Fruit fly (Drosophila melanogaster) whole organism, embryonic: ENCODE results near the gene Rtca.

Experiments
- Bgb ChIP-seq: fragments of 200-800 bp; sonication (Bioruptor generic); IDR thresholded peaks from 2 replicates; pipeline ENCODE4 v1.3.6; 2022; ENCODE audit warnings: missing biosample characterization, missing genetic modification characterization; ENCODE audit not compliant: partially characterized antibody
- CG12659 ChIP-seq: fragments of 200-800 bp; sonication (Bioruptor generic); optimal IDR thresholded peaks from 3 replicates; lab custom pipeline; 2017; ENCODE audit warnings: mild to moderate bottlenecking, missing biosample characterization, missing genetic modification reagents, missing genetic modification characterization
- CG14710 ChIP-seq: fragments of 200-800 bp; sonication (Bioruptor generic); optimal IDR thresholded peaks from 3 replicates; lab custom pipeline; 2019; ENCODE audit warnings: missing biosample characterization, mild to moderate bottlenecking, missing genetic modification characterization, moderate library complexity
- CG14860 ChIP-seq: fragments of 200-800 bp; sonication (Bioruptor generic); IDR thresholded peaks from 3 replicates; pipeline ENCODE4 v1.3.6; 2022; ENCODE audit warnings: missing biosample characterization, missing genetic modification characterization; ENCODE audit not compliant: partially characterized antibody
- CG17385 ChIP-seq: fragments of 200-800 bp; sonication (Bioruptor generic); optimal IDR thresholded peaks from 3 replicates; lab custom pipeline; 2018; ENCODE audit warnings: missing biosample characterization, mild to moderate bottlenecking, missing genetic modification characterization
- CG18764 ChIP-seq: fragments of 200-800 bp; sonication (Bioruptor generic); optimal IDR thresholded peaks from 3 replicates; lab custom pipeline; 2016; ENCODE audit warnings: missing biosample characterization, missing genetic modification characterization
- CG34224 ChIP-seq: fragments of 200-800 bp; sonication (Bioruptor generic); IDR thresholded peaks from 3 replicates; pipeline ENCODE4 v1.3.6; 2022; ENCODE audit warnings: missing biosample characterization, missing genetic modification characterization; ENCODE audit not compliant: partially characterized antibody
- CG3995 ChIP-seq: fragments of 200-800 bp; sonication (Bioruptor generic); optimal IDR thresholded peaks from 3 replicates; lab custom pipeline; 2016; ENCODE audit warnings: missing biosample characterization, missing genetic modification characterization
- CG42726 ChIP-seq: fragments of 200-800 bp; sonication (Bioruptor generic); IDR thresholded peaks from 2 replicates; pipeline ENCODE4 v1.3.6; 2022; ENCODE audit warnings: missing biosample characterization, missing genetic modification characterization; ENCODE audit not compliant: partially characterized antibody
- CG4282 ChIP-seq: fragments of 200-800 bp; sonication (Bioruptor generic); optimal IDR thresholded peaks from 2 replicates; lab custom pipeline; 2016; ENCODE audit warnings: missing biosample characterization, missing genetic modification characterization
- CG4404 ChIP-seq: fragments of 200-800 bp; sonication (Bioruptor generic); IDR thresholded peaks from 2 replicates; pipeline ENCODE4 v1.3.6; 2022; ENCODE audit warnings: missing biosample characterization, missing genetic modification characterization
- CG4730 ChIP-seq: fragments of 200-800 bp; sonication (Bioruptor generic); IDR thresholded peaks from 2 replicates; pipeline ENCODE4 v1.3.6; 2022; ENCODE audit warnings: missing biosample characterization, missing genetic modification characterization
- CG7839 ChIP-seq: fragments of 200-800 bp; sonication (Bioruptor generic); optimal IDR thresholded peaks from 3 replicates; lab custom pipeline; 2018; ENCODE audit warnings: missing biosample characterization, mild to moderate bottlenecking, missing genetic modification characterization, moderate library complexity
- CG7963 ChIP-seq: fragments of 200-800 bp; sonication (Bioruptor generic); IDR thresholded peaks from 3 replicates; pipeline ENCODE4 v1.3.6; 2022; ENCODE audit warnings: missing biosample characterization, missing genetic modification characterization; ENCODE audit not compliant: partially characterized antibody
- CG8290 ChIP-seq, 3 experiments: fragments of 200-800 bp; sonication (Bioruptor generic); optimal IDR thresholded peaks; 2 replicates each; lab custom pipeline; 2016 to 2019; ENCODE audit warnings: missing biosample characterization in 3 of 3, missing genetic modification characterization in 3 of 3, mild to moderate bottlenecking in 2 of 3, moderate library complexity in 1 of 3
- CG8944 ChIP-seq: fragments of 200-800 bp; sonication (Bioruptor generic); optimal IDR thresholded peaks from 3 replicates; lab custom pipeline; 2016; ENCODE audit warnings: missing biosample characterization, missing genetic modification characterization
- CG9797 ChIP-seq: fragments of 200-800 bp; sonication (Bioruptor generic); optimal IDR thresholded peaks from 3 replicates; lab custom pipeline; 2018; ENCODE audit warnings: missing biosample characterization, mild to moderate bottlenecking, missing genetic modification characterization
- CoRest ChIP-seq: fragments of 200-800 bp; sonication (Bioruptor generic); optimal IDR thresholded peaks from 3 replicates; lab custom pipeline; 2018; ENCODE audit warnings: missing biosample characterization, mild to moderate bottlenecking, missing genetic modification characterization, moderate library complexity
- Dad ChIP-seq: fragments of 200-800 bp; sonication (Bioruptor generic); optimal IDR thresholded peaks from 3 replicates; lab custom pipeline; 2016; ENCODE audit warnings: missing biosample characterization, missing genetic modification characterization
- Doc3 ChIP-seq: fragments of 200-800 bp; sonication (Bioruptor generic); IDR thresholded peaks from 3 replicates; pipeline ENCODE4 v1.3.6; 2022; ENCODE audit warnings: missing biosample characterization, missing genetic modification characterization; ENCODE audit not compliant: partially characterized antibody
- Ets97D ChIP-seq: fragments of 200-800 bp; sonication (Bioruptor generic); optimal IDR thresholded peaks from 3 replicates; lab custom pipeline; 2016; ENCODE audit warnings: missing biosample characterization, missing genetic modification characterization
- H2.0 ChIP-seq: fragments of 200-800 bp; sonication (Bioruptor generic); IDR thresholded peaks from 2 replicates; pipeline ENCODE4 v1.3.6; 2022; ENCODE audit warnings: missing biosample characterization, missing genetic modification characterization
- HLH3B ChIP-seq: fragments of 200-800 bp; sonication (Bioruptor generic); IDR thresholded peaks from 2 replicates; pipeline ENCODE4 v1.3.6; 2022; ENCODE audit warnings: missing biosample characterization, missing genetic modification characterization
- Hey ChIP-seq: fragments of 200-800 bp; sonication (Bioruptor generic); optimal IDR thresholded peaks from 3 replicates; lab custom pipeline; 2018; ENCODE audit warnings: missing biosample characterization, mild to moderate bottlenecking, missing genetic modification characterization
- HmgZ ChIP-seq: fragments of 200-800 bp; sonication (Bioruptor generic); optimal IDR thresholded peaks from 2 replicates; lab custom pipeline; 2018; ENCODE audit warnings: missing biosample characterization, mild to moderate bottlenecking, missing genetic modification characterization
- Hr39 ChIP-seq: fragments of >200 bp; optimal IDR thresholded peaks from 2 replicates; lab custom pipeline; 2017
- Hsf ChIP-seq: fragments of 200-800 bp; sonication (Bioruptor generic); optimal IDR thresholded peaks from 3 replicates; lab custom pipeline; 2016; ENCODE audit warnings: missing biosample characterization, missing genetic modification characterization
- Max ChIP-seq: fragments of 200-800 bp; sonication (Bioruptor generic); optimal IDR thresholded peaks from 2 replicates; lab custom pipeline; 2016; ENCODE audit warnings: missing biosample characterization, mild to moderate bottlenecking, missing genetic modification characterization
- Myb ChIP-seq: fragments of 200-800 bp; sonication (Bioruptor generic); optimal IDR thresholded peaks from 2 replicates; lab custom pipeline; 2016; ENCODE audit warnings: missing biosample characterization, missing genetic modification characterization
- PHDP ChIP-seq: fragments of 200-800 bp; sonication (Bioruptor generic); optimal IDR thresholded peaks from 3 replicates; lab custom pipeline; 2018; ENCODE audit warnings: missing biosample characterization, mild to moderate bottlenecking, missing genetic modification characterization, moderate library complexity
- Pdp1 ChIP-seq, 2 experiments: fragments of 200-800 bp; sonication (Bioruptor generic); optimal IDR thresholded peaks; 3 replicates each; lab custom pipeline; 2016; ENCODE audit warnings: missing biosample characterization in 2 of 2, missing genetic modification characterization in 2 of 2, mild to moderate bottlenecking in 1 of 2, moderate library complexity in 1 of 2
- Sry-β ChIP-seq: fragments of 200-800 bp; sonication (Bioruptor generic); optimal IDR thresholded peaks from 2 replicates; lab custom pipeline; 2018; ENCODE audit warnings: missing biosample characterization, mild to moderate bottlenecking, missing genetic modification characterization, moderate library complexity
- Tbp ChIP-seq: fragments of >200 bp; optimal IDR thresholded peaks from 2 replicates; lab custom pipeline; 2018; ENCODE audit warnings: missing biosample characterization, missing genetic modification characterization
- ato ChIP-seq: fragments of 200-800 bp; sonication (Bioruptor generic); IDR thresholded peaks from 2 replicates; pipeline ENCODE4 v1.3.6; 2022; ENCODE audit warnings: missing biosample characterization, missing genetic modification characterization; ENCODE audit not compliant: partially characterized antibody
- bbx ChIP-seq: fragments of 200-800 bp; sonication (Bioruptor generic); IDR thresholded peaks from 2 replicates; pipeline ENCODE4 v1.3.6; 2022; ENCODE audit warnings: missing biosample characterization, missing genetic modification characterization; ENCODE audit not compliant: partially characterized antibody
- en ChIP-seq: fragments of 200-800 bp; sonication (Bioruptor generic); optimal IDR thresholded peaks from 2 replicates; lab custom pipeline; 2016; ENCODE audit warnings: missing biosample characterization, missing genetic modification characterization
- gce ChIP-seq: fragments of 200-800 bp; sonication (Bioruptor generic); IDR thresholded peaks from 3 replicates; pipeline ENCODE4 v1.3.6; 2022; ENCODE audit warnings: missing biosample characterization, missing genetic modification characterization
- hb ChIP-seq: fragments of 200-800 bp; sonication (Bioruptor generic); IDR thresholded peaks from 3 replicates; pipeline ENCODE4 v1.3.6; 2022; ENCODE audit warnings: missing biosample characterization, missing genetic modification characterization; ENCODE audit not compliant: partially characterized antibody
- hbn ChIP-seq: fragments of 200-800 bp; sonication (Bioruptor generic); IDR thresholded peaks from 2 replicates; pipeline ENCODE4 v1.3.6; 2022; ENCODE audit warnings: missing biosample characterization, missing genetic modification characterization; ENCODE audit not compliant: partially characterized antibody
- inv ChIP-seq: fragments of 200-800 bp; sonication (Bioruptor generic); IDR thresholded peaks from 2 replicates; pipeline ENCODE4 v1.3.6; 2022; ENCODE audit warnings: missing biosample characterization, missing genetic modification characterization; ENCODE audit not compliant: partially characterized antibody
- mam ChIP-seq: fragments of 200-800 bp; sonication (Bioruptor generic); optimal IDR thresholded peaks from 3 replicates; lab custom pipeline; 2016; ENCODE audit warnings: missing biosample characterization, missing genetic modification characterization
- mld ChIP-seq: fragments of 200-800 bp; sonication (Bioruptor generic); IDR thresholded peaks from 3 replicates; pipeline ENCODE4 v1.3.6; 2022; ENCODE audit warnings: missing biosample characterization, missing genetic modification characterization; ENCODE audit not compliant: partially characterized antibody
- nmo ChIP-seq: fragments of 200-800 bp; sonication (Bioruptor generic); optimal IDR thresholded peaks from 2 replicates; lab custom pipeline; 2018; ENCODE audit warnings: missing biosample characterization, mild to moderate bottlenecking, missing genetic modification characterization, moderate library complexity
- odd ChIP-seq: fragments of 200-800 bp; sonication (Bioruptor generic); optimal IDR thresholded peaks from 2 replicates; lab custom pipeline; 2017; ENCODE audit warnings: missing biosample characterization, mild to moderate bottlenecking, missing genetic modification characterization
- p53 ChIP-seq: fragments of 200-800 bp; sonication (Bioruptor generic); optimal IDR thresholded peaks from 2 replicates; lab custom pipeline; 2016; ENCODE audit warnings: missing biosample characterization, missing genetic modification characterization
- prd ChIP-seq, 3 experiments: fragments of >200 bp in 2 of 3; fragments of 200-800 bp in 1 of 3; sonication (Bioruptor generic) in 1 of 3; optimal IDR thresholded peaks in 2 of 3; IDR thresholded peaks in 1 of 3; 2 replicates in 2 of 3; 3 replicates in 1 of 3; pipeline versions ENCODE4 v1.3.6 to Lab custom; 2017 to 2022; ENCODE audit warnings: missing biosample characterization in 1 of 3, missing genetic modification characterization in 1 of 3
- row ChIP-seq: fragments of 200-800 bp; sonication (Bioruptor generic); IDR thresholded peaks from 3 replicates; pipeline ENCODE4 v1.3.6; 2022; ENCODE audit warnings: missing biosample characterization, missing genetic modification characterization
- sd ChIP-seq: fragments of 200-800 bp; sonication (Bioruptor generic); optimal IDR thresholded peaks from 3 replicates; lab custom pipeline; 2018; ENCODE audit warnings: missing biosample characterization, mild to moderate bottlenecking, missing genetic modification characterization, moderate library complexity
- vfl ChIP-seq: fragments of 200-800 bp; sonication (Bioruptor generic); optimal IDR thresholded peaks from 2 replicates; lab custom pipeline; 2016; ENCODE audit warnings: missing biosample characterization, missing genetic modification characterization

The Rtca gene

DNA sequence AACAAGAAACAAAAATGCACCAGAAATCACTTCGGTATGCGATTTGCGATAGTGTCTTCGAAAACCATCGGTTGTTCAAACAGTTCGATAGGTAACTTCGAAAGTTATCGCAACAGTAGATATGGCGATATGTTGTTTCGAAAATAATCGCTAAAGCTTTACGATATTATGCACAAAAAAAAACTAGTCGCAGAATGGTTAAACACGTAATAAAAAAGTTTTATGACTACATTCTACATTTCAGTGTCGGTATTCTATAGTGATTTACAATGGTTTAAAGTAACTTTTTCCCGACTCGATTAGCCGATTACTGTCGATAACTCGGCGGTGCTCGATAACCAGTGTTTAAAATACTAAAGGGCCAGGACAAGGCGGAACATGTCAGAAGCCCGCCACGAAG, 7.1 kb upstream of the Rtca start, which contains the start of gene CG4281 (continued):
- TF ChIP-seq Sry-β (peak; percentile 82), HmgZ (peak; percentile 44), hb (GFP tag; lab: Robert Waterston, UW) (peak; percentile 91), Tbp (GFP tag; lab: Kevin White, UChicago) (peak; percentile 4), sd (peak; percentile 80), CG7839 (tag; lab: Kevin White, UChicago) (no peak), row (GFP tag; lab: Robert Waterston, UW) (peak; percentile 64), prd (optimal IDR thresholded peaks at IDR 0.05; lab: Kevin White, UChicago) (no peak), prd (GFP tag; IDR thresholded peaks at IDR 0.05; lab: Robert Waterston, UW) (no peak), CG8290 (GFP tag; optimal IDR thresholded peaks at IDR 0.05; lab: Kevin White, UChicago) (peak; percentile 42), CG8290 (tag; optimal IDR thresholded peaks at IDR 0.05; lab: Kevin White, UChicago) (peak; percentile 15 to 75), HLH3B (GFP tag; lab: Robert Waterston, UW) (no peak), gce (no peak), CG3995 (GFP tag; lab: Kevin White, UChicago) (peak; percentile 36), mld (GFP tag; lab: Robert Waterston, UW) (peak; percentile 77), CoRest (peak; percentile 34), nmo (peak; percentile 9), Hr39 (lab: Kevin White, UChicago) (no peak), Hsf (GFP tag; lab: Kevin White, UChicago) (peak; percentile 12), vfl (GFP tag; lab: Kevin White, UChicago) (no peak), CG8944 (no peak), H2.0 (GFP tag; lab: Robert Waterston, UW) (no peak), Max (GFP tag; lab: Kevin White, UChicago) (peak; percentile 4), en (no peak), p53 (GFP tag; lab: Kevin White, UChicago) (peak; percentile 74), Bgb (GFP tag; lab: Robert Waterston, UW) (peak; percentile 93), mam (GFP tag; lab: Kevin White, UChicago) (no peak), CG34224 (GFP tag; lab: Robert Waterston, UW) (peak; percentile 99), CG4404 (GFP tag; lab: Robert Waterston, UW) (no peak), CG9797 (peak; percentile 22), inv (GFP tag; lab: Robert Waterston, UW) (peak; percentile 85), CG14860 (peak; percentile 96), Doc3 (GFP tag; lab: Robert Waterston, UW) (peak; percentile 95), PHDP (peak; percentile 10), CG17385 (no peak), Ets97D (GFP tag; lab: Kevin White, UChicago) (peak; percentile 15), Pdp1 (GFP tag; optimal IDR thresholded peaks at IDR 0.05; lab: Kevin White, UChicago) (peak in 1 of 2 experiments; percentile 1), odd (GFP tag; lab: Kevin White, UChicago) (no peak), Dad (GFP tag; lab: Kevin White, UChicago) (no peak), CG18764 (GFP tag; lab: Kevin White, UChicago) (no peak), ato (GFP tag; lab: Robert Waterston, UW) (peak; percentile 82), CG4282 (GFP tag; lab: Kevin White, UChicago) (no peak), CG14710 (tag; lab: Kevin White, UChicago) (peak; percentile 47), CG4730 (no peak), CG7963 (peak; percentile 87), CG12659 (GFP tag; lab: Kevin White, UChicago) (peak; percentile 40), bbx (GFP tag; lab: Robert Waterston, UW) (peak; percentile 91), Hey (no peak), CG42726 (GFP tag; lab: Robert Waterston, UW) (peak; percentile 61; the same call in 1 of the 2 replicates), hbn (peak; percentile 95), Myb (GFP tag; lab: Kevin White, UChicago) (peak; percentile 32)
